Fruit fly (Drosophila melanogaster): ENCODE measurements around the gene Pdk1.
A peak's percentile ranks its signal among the peaks of the same experiment; 100 is the strongest.

Pdk1 gene

dm6 chr3L:109936-110335, 19.3 kb upstream of the Pdk1 start (continued):
- 0 out of 3 replicates have a peak, but pooled peaks have one; percentile 32 for TF ChIP-seq CG11093 (GFP tag; IDR thresholded peaks at IDR 0.05)
- TF ChIP-seq gsb-n (tag; optimal IDR thresholded peaks at IDR 0.05) = peak; percentile 39
- peak; percentile 33 for TF ChIP-seq twi (tag; optimal IDR thresholded peaks at IDR 0.05)
- TF ChIP-seq CG16863 (GFP tag; optimal IDR thresholded peaks at IDR 0.05) = no peak
- peak; percentile 48 for TF ChIP-seq CG10267 (tag; optimal IDR thresholded peaks at IDR 0.05)
- peak; percentile 21; the same call in 1 of the 2 replicates for TF ChIP-seq danr (GFP tag; IDR thresholded peaks at IDR 0.05)
- no peak for TF ChIP-seq ewg (GFP tag; optimal IDR thresholded peaks at IDR 0.05)
- TF ChIP-seq E2f2 (GFP tag; IDR thresholded peaks at IDR 0.05) = no peak
- TF ChIP-seq CG2712 (tag; optimal IDR thresholded peaks at IDR 0.05) = peak; percentile 75
- no peak for TF ChIP-seq jumu (GFP tag; optimal IDR thresholded peaks at IDR 0.05)
- TF ChIP-seq CG13123 (GFP tag; optimal IDR thresholded peaks at IDR 0.05) = no peak
- TF ChIP-seq ttk (GFP tag; IDR thresholded peaks at IDR 0.05) = peak; percentile 16; the same call in 1 of the 2 replicates
- TF ChIP-seq CG33557 (GFP tag; optimal IDR thresholded peaks at IDR 0.05) = peak; percentile 27
- peak; percentile 13 for TF ChIP-seq Hmr (GFP tag; optimal IDR thresholded peaks at IDR 0.05)
- TF ChIP-seq CG4404 (GFP tag; IDR thresholded peaks at IDR 0.05) = no peak
- peak; percentile 71 for TF ChIP-seq sens (GFP tag)
- peak in 1 of 2 experiments; percentile 80 for TF ChIP-seq bsh (GFP tag; optimal IDR thresholded peaks at IDR 0.05)
- TF ChIP-seq salm (tag; optimal IDR thresholded peaks at IDR 0.05) = no peak
- TF ChIP-seq Meics (GFP tag; optimal IDR thresholded peaks at IDR 0.05) = peak; percentile 10
- TF ChIP-seq lola (GFP tag; optimal IDR thresholded peaks at IDR 0.05) = peak in 1 of 3 experiments; percentile 50
- TF ChIP-seq CG9727 (GFP tag; optimal IDR thresholded peaks at IDR 0.05) = peak; percentile 38
- TF ChIP-seq CG32532 (GFP tag; IDR thresholded peaks at IDR 0.05) = peak; percentile 46
- TF ChIP-seq sc (optimal IDR thresholded peaks at IDR 0.05) = no peak
- peak; percentile 2 for TF ChIP-seq sc (GFP tag; optimal IDR thresholded peaks at IDR 0.05)
- no peak for TF ChIP-seq sima (GFP tag; optimal IDR thresholded peaks at IDR 0.05)
- TF ChIP-seq CG2202 (tag; optimal IDR thresholded peaks at IDR 0.05) = peak; percentile 43

dm6 chr3L:119390-119789, 9.9 kb upstream of the Pdk1 start:
- TF ChIP-seq Med (GFP tag) (peak; percentile 70), CG4424 (GFP tag; optimal IDR thresholded peaks at IDR 0.05) (no peak), sens (GFP tag) (peak; percentile 29), D19A (tag; optimal IDR thresholded peaks at IDR 0.05) (no peak), MTF-1 (GFP tag; optimal IDR thresholded peaks at IDR 0.05; ENCODE audit: borderline replicate concordance) (peak; percentile 16), CG13894 (tag; optimal IDR thresholded peaks at IDR 0.05) (peak; percentile 6), en (GFP tag; optimal IDR thresholded peaks at IDR 0.05) (no peak), onecut (GFP tag; IDR thresholded peaks at IDR 0.05) (peak; percentile 10; the same call in 1 of the 2 replicates), ems (GFP tag; optimal IDR thresholded peaks at IDR 0.05) (no peak), CG15479 (GFP tag; optimal IDR thresholded peaks at IDR 0.05) (no peak), z (GFP tag; IDR thresholded peaks at IDR 0.05) (no peak), CG6683 (GFP tag; optimal IDR thresholded peaks at IDR 0.05) (no peak), dysf (GFP tag; IDR thresholded peaks at IDR 0.05) (0 out of 3 replicates have a peak, but pooled peaks have one; percentile 18), CG2199 (GFP tag; IDR thresholded peaks at IDR 0.05) (peak; percentile 67; the same call in 1 of the 3 replicates), usp (GFP tag; optimal IDR thresholded peaks at IDR 0.05) (no peak), CG4854 (GFP tag; optimal IDR thresholded peaks at IDR 0.05) (no peak), Neu2 (GFP tag; optimal IDR thresholded peaks at IDR 0.05; ENCODE audit: borderline replicate concordance) (no peak), cato (GFP tag; optimal IDR thresholded peaks at IDR 0.05; ENCODE audit: borderline replicate concordance) (no peak), vvl (GFP tag; IDR thresholded peaks at IDR 0.05) (0 out of 2 replicates have a peak, but pooled peaks have one; percentile 12), CG14860 (GFP tag; IDR thresholded peaks at IDR 0.05; ENCODE audit: partially characterized antibody) (no peak), sd (tag; optimal IDR thresholded peaks at IDR 0.05) (peak; percentile 32), Adf1 (GFP tag; IDR thresholded peaks at IDR 0.05) (no peak), CG4282 (GFP tag; optimal IDR thresholded peaks at IDR 0.05) (no peak), CG13624 (GFP tag; optimal IDR thresholded peaks at IDR 0.05) (peak; percentile 7), ac (GFP tag; optimal IDR thresholded peaks at IDR 0.05) (no peak), ash1 (GFP tag; optimal IDR thresholded peaks at IDR 0.05) (no peak)

Data from whole organism, embryonic.